Fruit fly (Drosophila melanogaster) whole organism, embryonic: ENCODE data around the gene CG11710.

ENCODE experiments used
- Adf1 ChIP-seq: fragments of 200-800 bp; sonication (Bioruptor generic); IDR thresholded peaks from 2 replicates; pipeline ENCODE4 v1.3.6; 2022; ENCODE audit warnings: missing biosample characterization, missing genetic modification characterization
- B-H1 ChIP-seq: fragments of 200-800 bp; sonication (Bioruptor generic); IDR thresholded peaks from 3 replicates; pipeline ENCODE4 v1.3.6; 2022; ENCODE audit warnings: missing biosample characterization, missing genetic modification characterization
- BEAF-32 ChIP-seq: fragments of 200-800 bp; sonication (Bioruptor generic); optimal IDR thresholded peaks from 3 replicates; lab custom pipeline; 2017; ENCODE audit warnings: missing biosample characterization, missing genetic modification characterization, mild to moderate bottlenecking, moderate library complexity, missing genetic modification reagents
- CG12071 ChIP-seq: fragments of 200-800 bp; sonication (Bioruptor generic); optimal IDR thresholded peaks from 3 replicates; lab custom pipeline; 2018; ENCODE audit warnings: missing biosample characterization, mild to moderate bottlenecking, missing genetic modification characterization
- CG12942 ChIP-seq: fragments of 200-800 bp; sonication (Bioruptor generic); optimal IDR thresholded peaks from 3 replicates; lab custom pipeline; 2016; ENCODE audit warnings: missing biosample characterization, missing genetic modification characterization
- CG13287 ChIP-seq: fragments of 200-800 bp; sonication (Bioruptor generic); IDR thresholded peaks from 2 replicates; pipeline ENCODE4 v1.3.6; 2022; ENCODE audit warnings: missing biosample characterization, missing genetic modification characterization; ENCODE audit not compliant: partially characterized antibody
- CG13424 ChIP-seq: fragments of 200-800 bp; sonication (Bioruptor generic); optimal IDR thresholded peaks from 2 replicates; lab custom pipeline; 2019; ENCODE audit warnings: missing biosample characterization, mild to moderate bottlenecking, missing genetic modification characterization, moderate library complexity
- CG14014 ChIP-seq: fragments of 200-800 bp; sonication (Bioruptor generic); IDR thresholded peaks from 2 replicates; pipeline ENCODE4 v1.3.6; 2022; ENCODE audit warnings: missing biosample characterization, missing genetic modification characterization
- CG16813 ChIP-seq: fragments of 200-800 bp; sonication (Bioruptor generic); IDR thresholded peaks from 3 replicates; pipeline ENCODE4 v1.3.6; 2022; ENCODE audit warnings: missing biosample characterization, missing genetic modification characterization; ENCODE audit not compliant: partially characterized antibody
- CG17802 ChIP-seq: fragments of 200-800 bp; sonication (Bioruptor generic); optimal IDR thresholded peaks from 2 replicates; lab custom pipeline; 2018; ENCODE audit warnings: missing biosample characterization, mild to moderate bottlenecking, missing genetic modification characterization, moderate library complexity
- CG18011 ChIP-seq: fragments of 200-800 bp; sonication (Bioruptor generic); optimal IDR thresholded peaks from 2 replicates; lab custom pipeline; 2017; ENCODE audit warnings: missing biosample characterization, missing genetic modification characterization, mild to moderate bottlenecking, moderate library complexity, missing genotype
- CG2129 ChIP-seq: fragments of 200-800 bp; sonication (Bioruptor generic); IDR thresholded peaks from 2 replicates; pipeline ENCODE4 v1.3.6; 2022; ENCODE audit warnings: missing biosample characterization, missing genetic modification characterization; ENCODE audit not compliant: partially characterized antibody
- CG3726 ChIP-seq: fragments of 200-800 bp; sonication (Bioruptor generic); IDR thresholded peaks from 3 replicates; pipeline ENCODE4, ENCODE4 v1.3.6; 2022; ENCODE audit warnings: missing biosample characterization, missing genetic modification characterization
- CG4424 ChIP-seq: fragments of 200-800 bp; sonication (Bioruptor generic); optimal IDR thresholded peaks from 3 replicates; lab custom pipeline; 2016; ENCODE audit warnings: missing biosample characterization, missing genetic modification characterization
- CG9817 ChIP-seq: fragments of 200-800 bp; sonication (Bioruptor generic); optimal IDR thresholded peaks from 2 replicates; lab custom pipeline; 2018; ENCODE audit warnings: missing biosample characterization, mild to moderate bottlenecking, missing genetic modification characterization, moderate library complexity
- Dll ChIP-seq: fragments of 200-800 bp; sonication (Bioruptor generic); IDR thresholded peaks from 4 replicates; pipeline ENCODE4 v1.3.6; 2022; ENCODE audit warnings: missing biosample characterization, missing genetic modification characterization; ENCODE audit not compliant: partially characterized antibody
- Dp ChIP-seq: fragments of 200-800 bp; sonication (Bioruptor generic); optimal IDR thresholded peaks from 2 replicates; lab custom pipeline; 2018; ENCODE audit warnings: missing biosample characterization, mild to moderate bottlenecking, missing genetic modification characterization, moderate library complexity
- Dref ChIP-seq: fragments of 200-800 bp; sonication (Bioruptor generic); IDR thresholded peaks from 2 replicates; pipeline ENCODE4 v1.3.6; 2022; ENCODE audit warnings: missing biosample characterization, missing genetic modification characterization
- E2f2 ChIP-seq: fragments of 200-800 bp; sonication (Bioruptor generic); IDR thresholded peaks from 2 replicates; pipeline ENCODE4 v1.3.6; 2022; ENCODE audit warnings: missing biosample characterization, missing genetic modification characterization
- Elba2 ChIP-seq: fragments of 200-800 bp; sonication (Bioruptor generic); optimal IDR thresholded peaks from 3 replicates; lab custom pipeline; 2016; ENCODE audit warnings: missing biosample characterization, missing genetic modification characterization
- Jarid2 ChIP-seq: fragments of 200-800 bp; sonication (Bioruptor generic); optimal IDR thresholded peaks from 3 replicates; lab custom pipeline; 2017; ENCODE audit warnings: mild to moderate bottlenecking, missing biosample characterization, missing genetic modification reagents, missing genetic modification characterization
- MTF-1 ChIP-seq: fragments of 200-800 bp; sonication (Bioruptor generic); optimal IDR thresholded peaks from 2 replicates; lab custom pipeline; 2018; ENCODE audit warnings: missing biosample characterization, mild to moderate bottlenecking, missing genetic modification characterization, borderline replicate concordance
- NFAT ChIP-seq: fragments of 200-800 bp; sonication (Bioruptor generic); IDR thresholded peaks from 2 replicates; pipeline ENCODE4 v1.3.6; 2022; ENCODE audit warnings: missing biosample characterization, missing genetic modification characterization
- Rx ChIP-seq: fragments of 200-800 bp; sonication (Bioruptor generic); IDR thresholded peaks from 2 replicates; pipeline ENCODE4 v1.3.6; 2022; ENCODE audit warnings: missing biosample characterization, missing genetic modification characterization
- Scr ChIP-seq: fragments of 200-800 bp; sonication (Bioruptor generic); IDR thresholded peaks from 2 replicates; pipeline ENCODE4 v1.3.6; 2022; ENCODE audit warnings: missing biosample characterization, missing genetic modification characterization; ENCODE audit not compliant: partially characterized antibody
- Stat92E ChIP-seq, 3 experiments: fragments of >200 bp in 2 of 3; fragments of 200-800 bp in 1 of 3; sonication (Bioruptor generic) in 1 of 3; optimal IDR thresholded peaks; 2 replicates each; lab custom pipeline; 2017 to 2019; ENCODE audit warnings: missing biosample characterization in 3 of 3, missing genetic modification characterization in 3 of 3, mild to moderate bottlenecking in 1 of 3, moderate library complexity in 1 of 3
- amos ChIP-seq: fragments of 200-800 bp; sonication (Bioruptor generic); IDR thresholded peaks from 2 replicates; pipeline ENCODE4 v1.3.6; 2022; ENCODE audit warnings: missing biosample characterization, missing genetic modification characterization; ENCODE audit not compliant: partially characterized antibody
- ara ChIP-seq: fragments of 200-800 bp; sonication (Bioruptor generic); IDR thresholded peaks from 2 replicates; pipeline ENCODE4 v1.3.6; 2022; ENCODE audit warnings: missing biosample characterization, missing genetic modification characterization
- danr ChIP-seq: fragments of 200-800 bp; sonication (Bioruptor generic); IDR thresholded peaks from 2 replicates; pipeline ENCODE4 v1.3.6; 2022; ENCODE audit warnings: missing biosample characterization, missing genetic modification characterization
- dati ChIP-seq: fragments of 200-800 bp; sonication (Bioruptor generic); IDR thresholded peaks from 2 replicates; pipeline ENCODE4 v1.3.6; 2022; ENCODE audit warnings: missing biosample characterization, missing genetic modification characterization
- eyg ChIP-seq: fragments of 200-800 bp; sonication (Bioruptor generic); optimal IDR thresholded peaks from 3 replicates; lab custom pipeline; 2016; ENCODE audit warnings: missing biosample characterization, missing genetic modification characterization
- gro ChIP-seq: fragments of 200-800 bp; sonication (Bioruptor generic); optimal IDR thresholded peaks from 2 replicates; lab custom pipeline; 2016; ENCODE audit warnings: missing biosample characterization, missing genetic modification characterization
- gt ChIP-seq: fragments of 200-800 bp; sonication (Bioruptor generic); IDR thresholded peaks from 2 replicates; pipeline ENCODE4 v1.3.6; 2022; ENCODE audit warnings: missing biosample characterization, missing genetic modification characterization
- hb ChIP-seq: fragments of 200-800 bp; sonication (Bioruptor generic); IDR thresholded peaks from 3 replicates; pipeline ENCODE4 v1.3.6; 2022; ENCODE audit warnings: missing biosample characterization, missing genetic modification characterization; ENCODE audit not compliant: partially characterized antibody
- inv ChIP-seq: fragments of 200-800 bp; sonication (Bioruptor generic); IDR thresholded peaks from 2 replicates; pipeline ENCODE4 v1.3.6; 2022; ENCODE audit warnings: missing biosample characterization, missing genetic modification characterization; ENCODE audit not compliant: partially characterized antibody
- klu ChIP-seq: fragments of 200-800 bp; sonication (Bioruptor generic); IDR thresholded peaks from 2 replicates; pipeline ENCODE4 v1.3.6; 2022; ENCODE audit warnings: missing biosample characterization, missing genetic modification characterization
- knrl ChIP-seq: fragments of 200-800 bp; sonication (Bioruptor generic); IDR thresholded peaks from 3 replicates; pipeline ENCODE4 v1.3.6; 2022; ENCODE audit warnings: missing biosample characterization, missing genetic modification characterization; ENCODE audit not compliant: partially characterized antibody
- mld ChIP-seq: fragments of 200-800 bp; sonication (Bioruptor generic); IDR thresholded peaks from 3 replicates; pipeline ENCODE4 v1.3.6; 2022; ENCODE audit warnings: missing biosample characterization, missing genetic modification characterization; ENCODE audit not compliant: partially characterized antibody
- nmo ChIP-seq: fragments of 200-800 bp; sonication (Bioruptor generic); optimal IDR thresholded peaks from 2 replicates; lab custom pipeline; 2018; ENCODE audit warnings: missing biosample characterization, mild to moderate bottlenecking, missing genetic modification characterization, moderate library complexity
- oc ChIP-seq: fragments of 200-800 bp; sonication (Bioruptor generic); optimal IDR thresholded peaks from 2 replicates; lab custom pipeline; 2018; ENCODE audit warnings: missing biosample characterization, mild to moderate bottlenecking, missing genetic modification characterization, moderate library complexity
- p53 ChIP-seq: fragments of 200-800 bp; sonication (Bioruptor generic); optimal IDR thresholded peaks from 2 replicates; lab custom pipeline; 2016; ENCODE audit warnings: missing biosample characterization, missing genetic modification characterization
- row ChIP-seq: fragments of 200-800 bp; sonication (Bioruptor generic); IDR thresholded peaks from 3 replicates; pipeline ENCODE4 v1.3.6; 2022; ENCODE audit warnings: missing biosample characterization, missing genetic modification characterization
- sens ChIP-seq: fragments of 200-800 bp; sonication (Bioruptor generic); peaks from one replicate; lab custom pipeline; 2016; ENCODE audit warnings: missing biosample characterization, missing genetic modification characterization
- stwl ChIP-seq: fragments of 200-800 bp; sonication (Bioruptor generic); optimal IDR thresholded peaks from 3 replicates; lab custom pipeline; 2018; ENCODE audit warnings: missing biosample characterization, mild to moderate bottlenecking, missing genetic modification characterization, moderate library complexity
- tx ChIP-seq: fragments of 200-800 bp; sonication (Bioruptor generic); optimal IDR thresholded peaks from 2 replicates; lab custom pipeline; 2016; ENCODE audit warnings: missing biosample characterization, missing genetic modification characterization
- unc-4 ChIP-seq: fragments of 200-800 bp; sonication (Bioruptor generic); IDR thresholded peaks from 2 replicates; pipeline ENCODE4 v1.3.6; 2022; ENCODE audit warnings: missing biosample characterization, missing genetic modification characterization; ENCODE audit not compliant: partially characterized antibody
- zen ChIP-seq: fragments of 200-800 bp; sonication (Bioruptor generic); optimal IDR thresholded peaks from 3 replicates; lab custom pipeline; 2018; ENCODE audit warnings: missing biosample characterization, mild to moderate bottlenecking, missing genetic modification characterization, moderate library complexity
- zen2 ChIP-seq: fragments of 200-800 bp; sonication (Bioruptor generic); IDR thresholded peaks from 3 replicates; pipeline ENCODE4 v1.3.6; 2022; ENCODE audit warnings: missing biosample characterization, missing genetic modification characterization; ENCODE audit not compliant: partially characterized antibody

CG11710 gene

DNA sequence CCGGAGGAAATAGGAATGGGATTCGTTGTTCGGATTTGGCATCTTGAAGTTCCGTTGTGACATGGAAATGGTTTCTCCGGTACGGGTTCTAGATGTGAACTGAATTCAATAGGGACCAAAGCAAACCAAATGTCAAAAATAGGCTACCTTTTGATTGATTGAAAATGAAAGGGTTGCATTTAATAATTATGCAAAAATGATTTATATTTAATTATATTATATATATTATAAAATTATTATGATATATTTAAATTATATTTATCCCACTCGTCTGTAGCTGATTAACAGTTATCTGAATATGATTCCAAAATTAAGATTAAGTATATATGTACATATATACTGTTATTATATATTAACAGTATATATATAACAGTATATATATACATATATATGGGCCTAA is 38.8 kb downstream of the CG11710 start, which contains the start of gene jb:
Gene jb, minus strand, starts transcription at position 101 of the 400 bp plus-strand sequence.
- TF ChIP-seq p53 (GFP tag; lab: Kevin White, UChicago) (no peak), tx (GFP tag; lab: Kevin White, UChicago) (no peak), dati (GFP tag; lab: Robert Waterston, UW) (no peak), Adf1 (GFP tag; lab: Robert Waterston, UW) (no peak), Stat92E (GFP tag; optimal IDR thresholded peaks at IDR 0.05; lab: Kevin White, UChicago) (no peak), CG12942 (GFP tag; lab: Kevin White, UChicago) (no peak), CG14014 (no peak), CG12071 (GFP tag; lab: Kevin White, UChicago) (no peak), nmo (GFP tag; lab: Kevin White, UChicago) (no peak), CG9817 (tag; lab: Kevin White, UChicago) (no peak), CG3726 (no peak), zen2 (GFP tag; lab: Robert Waterston, UW) (no peak), ara (GFP tag; lab: Robert Waterston, UW) (no peak), klu (GFP tag; lab: Robert Waterston, UW) (no peak), Elba2 (GFP tag; lab: Kevin White, UChicago) (no peak), NFAT (GFP tag; lab: Robert Waterston, UW) (no peak), gro (GFP tag; lab: Kevin White, UChicago) (no peak), sens (no peak)

dm6 chrX:20389633-20390032 is 39.8 kb downstream of the CG11710 start:
- no peak for TF ChIP-seq CG4424 (GFP tag; lab: Kevin White, UChicago)
- peak; percentile 31; the same call in 1 of the 3 replicates for TF ChIP-seq row (GFP tag; lab: Robert Waterston, UW)
- TF ChIP-seq CG16813: peak; percentile 78
- no peak for TF ChIP-seq unc-4 (GFP tag; lab: Robert Waterston, UW)
- TF ChIP-seq oc (tag; lab: Kevin White, UChicago): no peak
- no peak for TF ChIP-seq CG17802 (tag; lab: Kevin White, UChicago)
- no peak for TF ChIP-seq danr (GFP tag; lab: Robert Waterston, UW)
- TF ChIP-seq zen (tag; lab: Kevin White, UChicago): peak; percentile 2
- no peak for TF ChIP-seq gt (GFP tag; lab: Robert Waterston, UW)
- peak; percentile 32 for TF ChIP-seq stwl (tag; lab: Kevin White, UChicago)
- TF ChIP-seq MTF-1 (GFP tag; lab: Kevin White, UChicago): no peak
- TF ChIP-seq knrl (GFP tag; lab: Robert Waterston, UW): peak; percentile 36; the same call in 1 of the 3 replicates
- no peak for TF ChIP-seq CG13424
- peak; percentile 77 for TF ChIP-seq hb
- no peak for TF ChIP-seq Rx (GFP tag; lab: Robert Waterston, UW)
- TF ChIP-seq Jarid2 (GFP tag; lab: Kevin White, UChicago): no peak
- TF ChIP-seq BEAF-32 (GFP tag; lab: Kevin White, UChicago): peak; percentile 26
- 0 out of 2 replicates have a peak, but pooled peaks have one; percentile 41 for TF ChIP-seq amos (GFP tag; lab: Robert Waterston, UW)
- TF ChIP-seq eyg: no peak
- peak; percentile 22; the same call in 1 of the 2 replicates for TF ChIP-seq CG13287 (GFP tag; lab: Robert Waterston, UW)
- peak; percentile 11 for TF ChIP-seq sens
- TF ChIP-seq B-H1 (GFP tag; lab: Robert Waterston, UW): no peak
- TF ChIP-seq Dll: peak; percentile 30; the same call in 1 of the 4 replicates
- peak; percentile 78 for TF ChIP-seq E2f2 (GFP tag; lab: Robert Waterston, UW)
- TF ChIP-seq inv (GFP tag; lab: Robert Waterston, UW): no peak
- TF ChIP-seq CG2129 (GFP tag; lab: Robert Waterston, UW): no peak
- TF ChIP-seq mld: 0 out of 3 replicates have a peak, but pooled peaks have one; percentile 45
- TF ChIP-seq CG18011 (GFP tag; lab: Kevin White, UChicago): peak; percentile 95
- peak; percentile 48 for TF ChIP-seq Scr (GFP tag; lab: Robert Waterston, UW)
- peak; percentile 66 for TF ChIP-seq Dp (GFP tag; lab: Kevin White, UChicago)
- TF ChIP-seq Dref: peak; percentile 63
- TF ChIP-seq ara (GFP tag; lab: Robert Waterston, UW): no peak
